Worm (Caenorhabditis elegans): ENCODE data around the gene glb-10.

- TF ChIP-seq nhr-102 (tag; optimal IDR thresholded peaks at IDR 0.05) (no peak), ztf-11 (tag; optimal IDR thresholded peaks at IDR 0.05) (no peak), jun-1 (tag; optimal IDR thresholded peaks at IDR 0.05) (no peak), nhr-28 (tag; optimal IDR thresholded peaks at IDR 0.05) (no peak), T26A8.4 (GFP tag; IDR thresholded peaks at IDR 0.05) (no peak), R02D3.7 (tag; optimal IDR thresholded peaks at IDR 0.05) (no peak)
Observed at ce11 chrII:6322081-6322480, 13.0 kb upstream of the glb-10 start.
